Fruit fly (Drosophila melanogaster): ENCODE results near the gene Cmpk.

Gene Cmpk

dm6 chr3R:26041417-26042101 is 13.7 kb downstream of the Cmpk start, which contains the start of gene gro (continued):
- TF ChIP-seq peb (GFP tag; IDR thresholded peaks at IDR 0.05) (0 out of 2 replicates have a peak, but pooled peaks have one; percentile 27), her (GFP tag; optimal IDR thresholded peaks at IDR 0.05) (peak; percentile 56), CG32532 (GFP tag; IDR thresholded peaks at IDR 0.05) (peak; percentile 65; the same call in 1 of the 2 replicates), fd102C (GFP tag; optimal IDR thresholded peaks at IDR 0.05) (peak; percentile 34), wor (GFP tag; IDR thresholded peaks at IDR 0.05) (peak; percentile 23; the same call in 1 of the 2 replicates), aop (GFP tag; IDR thresholded peaks at IDR 0.05) (no peak), pzg (GFP tag; optimal IDR thresholded peaks at IDR 0.05) (peak; percentile 97), tup (GFP tag; optimal IDR thresholded peaks at IDR 0.05) (peak; percentile 39), CG10543 (GFP tag; optimal IDR thresholded peaks at IDR 0.05) (peak; percentile 75), CG12942 (GFP tag; optimal IDR thresholded peaks at IDR 0.05) (peak; percentile 65), pita (GFP tag; optimal IDR thresholded peaks at IDR 0.05) (no peak), CG7271 (tag; optimal IDR thresholded peaks at IDR 0.05) (no peak), CG31441 (GFP tag; IDR thresholded peaks at IDR 0.05) (no peak), CG16815 (GFP tag; optimal IDR thresholded peaks at IDR 0.05) (peak; percentile 38), Nf-YB (GFP tag; optimal IDR thresholded peaks at IDR 0.05) (peak; percentile 20), CG7745 (tag; optimal IDR thresholded peaks at IDR 0.05) (no peak), HLH3B (GFP tag; IDR thresholded peaks at IDR 0.05) (peak; percentile 69), h (optimal IDR thresholded peaks at IDR 0.05) (no peak), disco-r (GFP tag; optimal IDR thresholded peaks at IDR 0.05) (peak; percentile 68), Ravus (GFP tag; IDR thresholded peaks at IDR 0.05) (no peak), NC2α (GFP tag; optimal IDR thresholded peaks at IDR 0.05) (peak; percentile 54), gt (GFP tag; IDR thresholded peaks at IDR 0.05) (peak; percentile 47; the same call in 1 of the 2 replicates), chif (GFP tag; optimal IDR thresholded peaks at IDR 0.05) (peak; percentile 69 to 72), CG8944 (GFP tag; optimal IDR thresholded peaks at IDR 0.05) (peak; percentile 70), nerfin-2 (GFP tag; IDR thresholded peaks at IDR 0.05; ENCODE audit: partially characterized antibody) (peak; percentile 78), otp (GFP tag; IDR thresholded peaks at IDR 0.05) (peak; percentile 59; the same call in 1 of the 3 replicates), jigr1 (GFP tag; IDR thresholded peaks at IDR 0.05) (no peak), CG7928 (GFP tag; optimal IDR thresholded peaks at IDR 0.05) (peak; percentile 11), dm (GFP tag; optimal IDR thresholded peaks at IDR 0.05) (peak; percentile 82), CG6854 (GFP tag; optimal IDR thresholded peaks at IDR 0.05) (no peak), CG5245 (GFP tag; optimal IDR thresholded peaks at IDR 0.05) (peak; percentile 42), sob (GFP tag; IDR thresholded peaks at IDR 0.05) (peak; percentile 91), CG14965 (GFP tag; optimal IDR thresholded peaks at IDR 0.05; ENCODE audit: borderline replicate concordance) (no peak), dmrt99B (tag; optimal IDR thresholded peaks at IDR 0.05) (peak; percentile 49), fd64A (GFP tag; optimal IDR thresholded peaks at IDR 0.05) (no peak), pb (GFP tag; optimal IDR thresholded peaks at IDR 0.05) (peak; percentile 53), Rfx (GFP tag; IDR thresholded peaks at IDR 0.05) (peak; percentile 87), lmd (GFP tag; IDR thresholded peaks at IDR 0.05) (peak; percentile 44; the same call in 1 of the 2 replicates), lilli (GFP tag; optimal IDR thresholded peaks at IDR 0.05) (peak; percentile 83), CG11456 (GFP tag; IDR thresholded peaks at IDR 0.05) (peak; percentile 76; the same call in 2 of the 3 replicates), CG6683 (GFP tag; optimal IDR thresholded peaks at IDR 0.05) (no peak), CG15479 (GFP tag; optimal IDR thresholded peaks at IDR 0.05) (peak; percentile 81), Eip74EF (GFP tag; optimal IDR thresholded peaks at IDR 0.05) (no peak), Scr (GFP tag; IDR thresholded peaks at IDR 0.05; ENCODE audit: partially characterized antibody) (peak; percentile 74), ap (GFP tag; IDR thresholded peaks at IDR 0.05) (peak; percentile 49; the same call in 1 of the 2 replicates), esg (GFP tag; conservative IDR thresholded peaks at IDR 0.05) (peak; percentile 52; the same call in 1 of the 2 replicates), Lpt (GFP tag; optimal IDR thresholded peaks at IDR 0.05) (no peak), NFAT (GFP tag; IDR thresholded peaks at IDR 0.05) (peak; percentile 82), Abd-B (GFP tag; optimal IDR thresholded peaks at IDR 0.05) (peak; percentile 42)

Data from whole organism, embryonic.